Fruit fly (Drosophila melanogaster): ENCODE data around the gene CG5854.

Gene CG5854

DNA sequence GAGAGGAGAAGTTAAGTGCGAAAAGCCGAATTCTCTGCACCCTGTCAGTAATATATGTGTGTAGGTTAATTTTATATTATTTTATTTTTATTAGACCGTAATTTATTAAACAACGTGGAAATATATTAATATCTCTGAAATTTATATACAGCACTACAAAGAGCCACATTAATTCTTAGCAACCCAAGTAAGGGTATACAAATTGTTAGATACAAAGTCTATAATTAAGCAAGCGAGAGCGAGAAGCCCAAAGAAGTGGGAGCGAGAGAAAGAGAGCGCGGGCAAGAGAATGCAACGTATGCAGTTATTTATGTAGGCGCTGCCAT is 46.7 kb upstream of the CG5854 start (continued):
- TF ChIP-seq grau (tag; optimal IDR thresholded peaks at IDR 0.05), result peak; percentile 91
- no peak for TF ChIP-seq CG14860 (GFP tag; IDR thresholded peaks at IDR 0.05; ENCODE audit: partially characterized antibody)
- peak; percentile 93 for TF ChIP-seq ken (GFP tag; IDR thresholded peaks at IDR 0.05)
- TF ChIP-seq CG12236 (GFP tag; optimal IDR thresholded peaks at IDR 0.05), result peak; percentile 11
- TF ChIP-seq Fer3 (tag; optimal IDR thresholded peaks at IDR 0.05), result peak; percentile 88
- peak; percentile 89 for TF ChIP-seq Max (GFP tag; optimal IDR thresholded peaks at IDR 0.05)
- peak; percentile 94 for TF ChIP-seq Hr3 (GFP tag; optimal IDR thresholded peaks at IDR 0.05)
- TF ChIP-seq CG30020 (tag; optimal IDR thresholded peaks at IDR 0.05), result peak; percentile 80
- TF ChIP-seq da (GFP tag; optimal IDR thresholded peaks at IDR 0.05), result no peak
- peak; percentile 91 for TF ChIP-seq tgo (GFP tag; IDR thresholded peaks at IDR 0.05)
- TF ChIP-seq yki (optimal IDR thresholded peaks at IDR 0.05), result no peak
- peak; percentile 73 for TF ChIP-seq odd (GFP tag; optimal IDR thresholded peaks at IDR 0.05)
- no peak for TF ChIP-seq gcm2 (GFP tag; optimal IDR thresholded peaks at IDR 0.05)
- TF ChIP-seq dm (GFP tag; optimal IDR thresholded peaks at IDR 0.05), result peak; percentile 17
- no peak for TF ChIP-seq CG9876 (GFP tag; optimal IDR thresholded peaks at IDR 0.05)
- no peak for TF ChIP-seq CG13287 (GFP tag; IDR thresholded peaks at IDR 0.05; ENCODE audit: partially characterized antibody)
- TF ChIP-seq CG7556 (GFP tag; optimal IDR thresholded peaks at IDR 0.05), result peak; percentile 87
- TF ChIP-seq repo (GFP tag; optimal IDR thresholded peaks at IDR 0.05), result no peak
- peak; percentile 85 for TF ChIP-seq nom (GFP tag; optimal IDR thresholded peaks at IDR 0.05)
- no peak for TF ChIP-seq CG7963 (GFP tag; IDR thresholded peaks at IDR 0.05; ENCODE audit: partially characterized antibody)
- TF ChIP-seq zf30C (GFP tag; optimal IDR thresholded peaks at IDR 0.05), result no peak
- no peak for TF ChIP-seq Neu2 (GFP tag; optimal IDR thresholded peaks at IDR 0.05; ENCODE audit: borderline replicate concordance)
- TF ChIP-seq pb (GFP tag; optimal IDR thresholded peaks at IDR 0.05), result no peak

DNA sequence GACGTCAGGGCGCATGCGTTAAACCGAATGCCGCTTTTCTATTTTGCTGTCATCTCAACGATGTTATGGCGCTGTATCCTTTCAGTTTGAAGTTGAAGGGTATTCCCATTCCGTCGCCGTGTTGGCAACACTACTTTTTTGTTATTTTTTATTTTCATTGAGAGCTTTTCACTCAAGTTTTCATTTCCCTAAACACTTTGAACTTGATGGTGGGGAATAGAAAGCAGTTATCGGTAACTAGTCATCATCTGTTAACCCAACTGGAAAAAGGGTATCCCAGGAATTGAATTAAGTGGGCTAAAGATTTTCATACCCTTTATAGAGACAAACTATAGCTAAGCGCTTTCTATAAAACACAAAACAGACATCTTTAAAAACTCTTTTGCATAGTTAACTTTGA is 46.1 kb upstream of the CG5854 start:
- no peak for TF ChIP-seq PHDP (tag; optimal IDR thresholded peaks at IDR 0.05)
- TF ChIP-seq Rx (GFP tag; IDR thresholded peaks at IDR 0.05), result 0 out of 2 replicates have a peak, but pooled peaks have one; percentile 39
- TF ChIP-seq CG14441 (GFP tag; IDR thresholded peaks at IDR 0.05), result peak; percentile 27; the same call in 1 of the 2 replicates
- TF ChIP-seq CG9932 (GFP tag; IDR thresholded peaks at IDR 0.05), result no peak
- peak; percentile 5; the same call in 1 of the 2 replicates for TF ChIP-seq sisA (GFP tag; IDR thresholded peaks at IDR 0.05)
- no peak for TF ChIP-seq eve (GFP tag; optimal IDR thresholded peaks at IDR 0.05)
- TF ChIP-seq Xrp1 (GFP tag; IDR thresholded peaks at IDR 0.05), result peak; percentile 64; the same call in 1 of the 2 replicates
- TF ChIP-seq CG9727 (GFP tag; optimal IDR thresholded peaks at IDR 0.05), result no peak
- TF ChIP-seq zfh1 (GFP tag; IDR thresholded peaks at IDR 0.05), result peak; percentile 29; the same call in 1 of the 3 replicates
- no peak; the same call in 2 of the 3 replicates for TF ChIP-seq B-H1 (GFP tag; IDR thresholded peaks at IDR 0.05)
- no peak for TF ChIP-seq Aef1 (GFP tag; IDR thresholded peaks at IDR 0.05)
- no peak for TF ChIP-seq CG4707 (GFP tag; optimal IDR thresholded peaks at IDR 0.05)
- no peak for TF ChIP-seq bbx (GFP tag; IDR thresholded peaks at IDR 0.05; ENCODE audit: partially characterized antibody)
- TF ChIP-seq Fer3 (tag; optimal IDR thresholded peaks at IDR 0.05), result peak; percentile 1
- no peak for TF ChIP-seq ash1 (GFP tag; optimal IDR thresholded peaks at IDR 0.05)
- no peak for TF ChIP-seq HmgZ (tag; optimal IDR thresholded peaks at IDR 0.05)
- TF ChIP-seq Ets65A (GFP tag), result peak; percentile 65
- no peak for TF ChIP-seq MESR4 (GFP tag; optimal IDR thresholded peaks at IDR 0.05)
- TF ChIP-seq dysf (GFP tag; IDR thresholded peaks at IDR 0.05), result 0 out of 3 replicates have a peak, but pooled peaks have one; percentile 4
- peak; percentile 16; the same call in 1 of the 2 replicates for TF ChIP-seq stc (GFP tag; IDR thresholded peaks at IDR 0.05)
- TF ChIP-seq Bgb (GFP tag; IDR thresholded peaks at IDR 0.05; ENCODE audit: partially characterized antibody), result no peak
- peak; percentile 28; the same call in 1 of the 2 replicates for TF ChIP-seq lmd (GFP tag; IDR thresholded peaks at IDR 0.05)
- TF ChIP-seq cas (GFP tag; IDR thresholded peaks at IDR 0.05), result 0 out of 2 replicates have a peak, but pooled peaks have one; percentile 5
- TF ChIP-seq Rfx (GFP tag; IDR thresholded peaks at IDR 0.05), result peak; percentile 41; the same call in 1 of the 2 replicates
- peak; percentile 33; the same call in 1 of the 2 replicates for TF ChIP-seq slbo (GFP tag; IDR thresholded peaks at IDR 0.05)
- TF ChIP-seq Elba2 (GFP tag; optimal IDR thresholded peaks at IDR 0.05), result no peak
- no peak for TF ChIP-seq prd (optimal IDR thresholded peaks at IDR 0.05)
- TF ChIP-seq prd (GFP tag; IDR thresholded peaks at IDR 0.05), result peak; percentile 47; the same call in 1 of the 3 replicates
- TF ChIP-seq D19A (tag; optimal IDR thresholded peaks at IDR 0.05), result no peak
- no peak for TF ChIP-seq nmo (GFP tag; optimal IDR thresholded peaks at IDR 0.05)
